Worm (Caenorhabditis elegans): ENCODE results near the gene C29F7.10.

- TF ChIP-seq nhr-47 (tag; optimal IDR thresholded peaks at IDR 0.05) (peak; percentile 96), nhr-84 (tag; optimal IDR thresholded peaks at IDR 0.05) (no peak), nhr-85 (tag) (peak; percentile 97), nhr-237 (tag; optimal IDR thresholded peaks at IDR 0.05) (peak; percentile 66), dpl-1 (GFP tag; optimal IDR thresholded peaks at IDR 0.05) (peak; percentile 59 to 68 (median 66))
These were observed 34.7 kb downstream of the C29F7.10 start, which contains the start of gene F02C12.3 for ce11 chrX:13396550-13397023.

Data from whole organism, L1 larva.